Worm (Caenorhabditis elegans) whole organism, late embryonic: ENCODE results near the gene Y67A10A.11.

Experiments used
- K02D7.2 ChIP-seq: sonication (generic microtip); optimal IDR thresholded peaks from 2 replicates; lab custom pipeline; 2017; ENCODE audit warnings: mild to moderate bottlenecking, missing genetic modification characterization, missing compliant biosample characterization
- ama-1 ChIP-seq: fragments of 150-350 bp; optimal IDR thresholded peaks from 2 replicates; lab custom pipeline; 2014
- ceh-14 ChIP-seq: sonication (generic microtip); optimal IDR thresholded peaks from 2 replicates; lab custom pipeline; 2016; ENCODE audit warnings: missing genotype, missing genetic modification characterization, missing compliant biosample characterization
- ceh-22 ChIP-seq: sonication (generic microtip); optimal IDR thresholded peaks from 2 replicates; lab custom pipeline; 2017; ENCODE audit warnings: missing biosample characterization, missing genetic modification characterization
- ceh-30 ChIP-seq: fragments of 150-350 bp; optimal IDR thresholded peaks from 2 replicates; lab custom pipeline; 2014; ENCODE audit warnings: missing biosample characterization, missing genetic modification characterization
- ceh-45 ChIP-seq: fragments of 200-800 bp; sonication (Bioruptor generic); IDR thresholded peaks from 2 replicates; pipeline ENCODE4 v1.3.6; 2022; ENCODE audit warnings: missing genetic modification reagents, missing genetic modification characterization, missing compliant biosample characterization
- ceh-9 ChIP-seq: sonication (generic microtip); optimal IDR thresholded peaks from 2 replicates; lab custom pipeline; 2016; ENCODE audit warnings: mild to moderate bottlenecking, missing genetic modification characterization, inconsistent platforms, missing compliant biosample characterization
- dve-1 ChIP-seq: sonication (generic microtip); optimal IDR thresholded peaks from 2 replicates; lab custom pipeline; 2017; ENCODE audit warnings: antibody characterized with exemption, mild to moderate bottlenecking, missing genetic modification characterization, missing compliant biosample characterization
- elt-4 ChIP-seq: sonication (generic microtip); optimal IDR thresholded peaks from 2 replicates; lab custom pipeline; 2016; ENCODE audit warnings: missing genetic modification characterization, missing compliant biosample characterization
- eyg-1 ChIP-seq: sonication (generic microtip); optimal IDR thresholded peaks from 2 replicates; lab custom pipeline; 2016; ENCODE audit warnings: missing genotype, missing genetic modification characterization, missing compliant biosample characterization
- fkh-10 ChIP-seq: fragments of 150-350 bp; optimal IDR thresholded peaks from 2 replicates; lab custom pipeline; 2014; ENCODE audit warnings: missing biosample characterization, missing genetic modification reagents, missing genetic modification characterization
- fkh-6 ChIP-seq: sonication (generic microtip); optimal IDR thresholded peaks from 2 replicates; lab custom pipeline; 2016; ENCODE audit warnings: missing genetic modification characterization, missing compliant biosample characterization
- gmeb-2 ChIP-seq: sonication (generic microtip); optimal IDR thresholded peaks from 2 replicates; lab custom pipeline; 2016; ENCODE audit warnings: missing genetic modification characterization, inconsistent platforms, missing compliant biosample characterization
- hlh-13 ChIP-seq: fragments of 200-800 bp; sonication (Bioruptor generic); optimal IDR thresholded peaks from 2 replicates; lab custom pipeline; 2018; ENCODE audit warnings: mild to moderate bottlenecking, missing genetic modification characterization, missing compliant biosample characterization
- hlh-15 ChIP-seq: sonication (generic microtip); optimal IDR thresholded peaks from 2 replicates; lab custom pipeline; 2016; ENCODE audit warnings: missing genetic modification characterization, missing compliant biosample characterization
- lim-6 ChIP-seq: sonication (generic microtip); optimal IDR thresholded peaks from 2 replicates; lab custom pipeline; 2016; ENCODE audit warnings: missing genetic modification characterization, missing compliant biosample characterization
- madf-2 ChIP-seq: sonication (generic microtip); optimal IDR thresholded peaks from 2 replicates; lab custom pipeline; 2017; ENCODE audit warnings: missing genetic modification characterization, missing compliant biosample characterization
- nhr-11 ChIP-seq: fragments of 150-350 bp; optimal IDR thresholded peaks from 2 replicates; lab custom pipeline; 2014; ENCODE audit warnings: missing biosample characterization, missing genetic modification characterization
- nhr-232 ChIP-seq: sonication (generic microtip); optimal IDR thresholded peaks from 2 replicates; lab custom pipeline; 2016; ENCODE audit warnings: missing genetic modification characterization, missing compliant biosample characterization
- npax-4 ChIP-seq: sonication (generic microtip); optimal IDR thresholded peaks from 2 replicates; lab custom pipeline; 2016; ENCODE audit warnings: missing genetic modification characterization, missing compliant biosample characterization
- pag-3 ChIP-seq: sonication (generic microtip); optimal IDR thresholded peaks from 2 replicates; lab custom pipeline; 2016; ENCODE audit warnings: missing compliant biosample characterization, missing genetic modification characterization, borderline replicate concordance
- pat-9 ChIP-seq: fragments of 200-800 bp; sonication (Bioruptor generic); optimal IDR thresholded peaks from 2 replicates; lab custom pipeline; 2018; ENCODE audit warnings: mild to moderate bottlenecking, missing genetic modification characterization, moderate library complexity, missing compliant biosample characterization
- pha-2 ChIP-seq: sonication (generic microtip); optimal IDR thresholded peaks from 2 replicates; lab custom pipeline; 2017; ENCODE audit warnings: mild to moderate bottlenecking, missing genetic modification characterization, missing compliant biosample characterization
- pha-4 ChIP-seq: fragments of 150-350 bp; optimal IDR thresholded peaks from 2 replicates; lab custom pipeline; 2018; ENCODE audit warnings: missing biosample characterization, missing genetic modification reagents, missing genetic modification characterization
- pqm-1 ChIP-seq: sonication (generic microtip); optimal IDR thresholded peaks from 2 replicates; lab custom pipeline; 2016; ENCODE audit warnings: missing genetic modification characterization, missing compliant biosample characterization
- ref-2 ChIP-seq: sonication (generic microtip); optimal IDR thresholded peaks from 2 replicates; lab custom pipeline; 2016; ENCODE audit warnings: missing genetic modification characterization, missing compliant biosample characterization
- rnt-1 ChIP-seq: sonication (generic microtip); optimal IDR thresholded peaks from 2 replicates; lab custom pipeline; 2016; ENCODE audit warnings: missing genetic modification characterization, missing compliant biosample characterization
- sox-2 ChIP-seq: fragments of 200-800 bp; sonication (Bioruptor generic); IDR thresholded peaks from 2 replicates; pipeline ENCODE4 v1.3.6; 2022; ENCODE audit warnings: missing genetic modification reagents, missing genetic modification characterization, missing compliant biosample characterization
- sox-4 ChIP-seq: sonication (generic microtip); optimal IDR thresholded peaks from 2 replicates; lab custom pipeline; 2017; ENCODE audit warnings: mild to moderate bottlenecking, missing genetic modification characterization, inconsistent platforms, missing compliant biosample characterization
- tbx-2 ChIP-seq: sonication (generic microtip); optimal IDR thresholded peaks from 2 replicates; lab custom pipeline; 2016; ENCODE audit warnings: missing genetic modification characterization, missing compliant biosample characterization
- unc-3 ChIP-seq, 2 experiments: fragments of 200-800 bp in 1 of 2; sonication (Bioruptor generic) in 1 of 2; sonication (generic microtip) in 1 of 2; conservative IDR thresholded peaks in 1 of 2; optimal IDR thresholded peaks in 1 of 2; 2 replicates each; pipeline versions ENCODE4 v1.3.6 to Lab custom; 2016 to 2022; ENCODE audit warnings: missing compliant biosample characterization in 2 of 2, missing genetic modification characterization in 2 of 2, missing genetic modification reagents in 1 of 2
- unc-42 ChIP-seq: sonication (generic microtip); optimal IDR thresholded peaks from 2 replicates; lab custom pipeline; 2016; ENCODE audit warnings: missing genotype, missing genetic modification characterization, missing compliant biosample characterization
- unc-55 ChIP-seq: sonication (generic microtip); optimal IDR thresholded peaks from 2 replicates; lab custom pipeline; 2017; ENCODE audit warnings: missing biosample characterization, missing genetic modification reagents, missing genetic modification characterization
- zip-5 ChIP-seq: sonication (generic microtip); optimal IDR thresholded peaks from 2 replicates; lab custom pipeline; 2016; ENCODE audit warnings: missing genetic modification characterization, missing compliant biosample characterization
- ztf-16 ChIP-seq: sonication (generic microtip); optimal IDR thresholded peaks from 2 replicates; lab custom pipeline; 2017; ENCODE audit warnings: missing genetic modification characterization, missing compliant biosample characterization

The Y67A10A.11 gene

ce11 chrIV:14385140-14385539 lies 45.4 kb downstream of the Y67A10A.11 start:
- TF ChIP-seq fkh-6 (tag; lab: Kevin White, UChicago) (no peak), rnt-1 (tag; lab: Kevin White, UChicago) (no peak), K02D7.2 (no peak), unc-55 (GFP tag; lab: Kevin White, UChicago) (no peak), zip-5 (tag; lab: Kevin White, UChicago) (no peak), ama-1 (lab: Kevin White, UChicago) (no peak), ceh-22 (tag; lab: Kevin White, UChicago) (no peak), sox-4 (tag; lab: Kevin White, UChicago) (no peak), gmeb-2 (tag; lab: Kevin White, UChicago) (no peak)

- TF ChIP-seq nhr-232 (tag; lab: Kevin White, UChicago): no peak
- TF ChIP-seq ceh-22 (tag; lab: Kevin White, UChicago): no peak
- no peak for TF ChIP-seq unc-3 (GFP tag; conservative IDR thresholded peaks at IDR 0.05; lab: Robert Waterston, UW)
- TF ChIP-seq unc-3 (tag; optimal IDR thresholded peaks at IDR 0.05; lab: Kevin White, UChicago): no peak
- TF ChIP-seq madf-2 (tag; lab: Kevin White, UChicago): no peak
- no peak for TF ChIP-seq sox-2
- TF ChIP-seq eyg-1 (tag; lab: Kevin White, UChicago): no peak
- TF ChIP-seq ama-1 (lab: Kevin White, UChicago): no peak
- no peak for TF ChIP-seq ceh-9
- no peak for TF ChIP-seq hlh-15
- no peak for TF ChIP-seq npax-4 (tag; lab: Kevin White, UChicago)
- TF ChIP-seq ceh-30 (tag; lab: Kevin White, UChicago): no peak
- no peak for TF ChIP-seq sox-4 (tag; lab: Kevin White, UChicago)
- no peak for TF ChIP-seq ceh-45 (GFP tag; lab: Robert Waterston, UW)
- TF ChIP-seq, all 69 proteins: peak for 0
Observed at ce11 chrIV:14387766-14388553, 48.2 kb downstream of the Y67A10A.11 start.

- no peak for TF ChIP-seq sox-2
- no peak for TF ChIP-seq ztf-16 (tag; lab: Kevin White, UChicago)
- TF ChIP-seq sox-4 (tag; lab: Kevin White, UChicago): no peak
- no peak for TF ChIP-seq hlh-13 (GFP tag; lab: Kevin White, UChicago)
- no peak for TF ChIP-seq pag-3 (tag; lab: Kevin White, UChicago)
- no peak for TF ChIP-seq pqm-1 (tag; lab: Kevin White, UChicago)
- no peak for TF ChIP-seq pat-9
- TF ChIP-seq pha-4: no peak
- no peak for TF ChIP-seq ceh-14 (tag; lab: Kevin White, UChicago)
- TF ChIP-seq lim-6 (tag; lab: Kevin White, UChicago): no peak
- TF ChIP-seq unc-42: no peak
- no peak for TF ChIP-seq ref-2 (tag; lab: Kevin White, UChicago)
- TF ChIP-seq pha-2: no peak
- TF ChIP-seq elt-4: no peak
- TF ChIP-seq fkh-10 (GFP tag; lab: Kevin White, UChicago): no peak
- TF ChIP-seq dve-1: no peak
Observed at ce11 chrIV:14389070-14389469, 49.3 kb downstream of the Y67A10A.11 start.

- no peak for TF ChIP-seq ama-1 (lab: Kevin White, UChicago)
- TF ChIP-seq ceh-30 (tag; lab: Kevin White, UChicago): no peak
- no peak for TF ChIP-seq tbx-2 (tag; lab: Kevin White, UChicago)
- no peak for TF ChIP-seq pag-3 (tag; lab: Kevin White, UChicago)
- no peak for TF ChIP-seq nhr-11 (tag; lab: Kevin White, UChicago)
Observed at ce11 chrIV:14390023-14390614, 50.4 kb downstream of the Y67A10A.11 start.
